Worm (Caenorhabditis elegans) whole organism, late embryonic: ENCODE measurements around the gene lgc-47.

ENCODE experiments used
- F13H6.1 ChIP-seq: sonication (generic microtip); optimal IDR thresholded peaks from 2 replicates; lab custom pipeline; 2016; ENCODE audit warnings: missing genetic modification characterization, missing compliant biosample characterization
- T23F11.4 ChIP-seq: fragments of 200-800 bp; sonication (Bioruptor generic); optimal IDR thresholded peaks from 2 replicates; lab custom pipeline; 2018; ENCODE audit warnings: mild to moderate bottlenecking, missing genetic modification characterization, missing compliant biosample characterization
- ama-1 ChIP-seq: fragments of 150-350 bp; optimal IDR thresholded peaks from 2 replicates; lab custom pipeline; 2014
- ceh-22 ChIP-seq: sonication (generic microtip); optimal IDR thresholded peaks from 2 replicates; lab custom pipeline; 2017; ENCODE audit warnings: missing biosample characterization, missing genetic modification characterization
- ceh-24 ChIP-seq: sonication (generic microtip); optimal IDR thresholded peaks from 2 replicates; lab custom pipeline; 2016; ENCODE audit warnings: mild to moderate bottlenecking, missing genetic modification characterization, missing compliant biosample characterization
- ceh-30 ChIP-seq: fragments of 150-350 bp; optimal IDR thresholded peaks from 2 replicates; lab custom pipeline; 2014; ENCODE audit warnings: missing biosample characterization, missing genetic modification characterization
- che-1 ChIP-seq: sonication (generic microtip); optimal IDR thresholded peaks from 2 replicates; lab custom pipeline; 2016; ENCODE audit warnings: mild to moderate bottlenecking, missing genetic modification characterization, missing compliant biosample characterization
- dve-1 ChIP-seq: sonication (generic microtip); optimal IDR thresholded peaks from 2 replicates; lab custom pipeline; 2017; ENCODE audit warnings: antibody characterized with exemption, mild to moderate bottlenecking, missing genetic modification characterization, missing compliant biosample characterization
- hlh-13 ChIP-seq: fragments of 200-800 bp; sonication (Bioruptor generic); optimal IDR thresholded peaks from 2 replicates; lab custom pipeline; 2018; ENCODE audit warnings: mild to moderate bottlenecking, missing genetic modification characterization, missing compliant biosample characterization
- hlh-6 ChIP-seq: sonication (generic microtip); optimal IDR thresholded peaks from 2 replicates; lab custom pipeline; 2016; ENCODE audit warnings: missing genotype, missing genetic modification characterization, missing compliant biosample characterization
- pag-3 ChIP-seq: sonication (generic microtip); optimal IDR thresholded peaks from 2 replicates; lab custom pipeline; 2016; ENCODE audit warnings: missing compliant biosample characterization, missing genetic modification characterization, borderline replicate concordance
- sox-4 ChIP-seq: sonication (generic microtip); optimal IDR thresholded peaks from 2 replicates; lab custom pipeline; 2017; ENCODE audit warnings: mild to moderate bottlenecking, missing genetic modification characterization, inconsistent platforms, missing compliant biosample characterization
- unc-86 ChIP-seq: sonication (generic microtip); optimal IDR thresholded peaks from 2 replicates; lab custom pipeline; 2016; ENCODE audit warnings: missing genetic modification characterization, missing compliant biosample characterization

DNA sequence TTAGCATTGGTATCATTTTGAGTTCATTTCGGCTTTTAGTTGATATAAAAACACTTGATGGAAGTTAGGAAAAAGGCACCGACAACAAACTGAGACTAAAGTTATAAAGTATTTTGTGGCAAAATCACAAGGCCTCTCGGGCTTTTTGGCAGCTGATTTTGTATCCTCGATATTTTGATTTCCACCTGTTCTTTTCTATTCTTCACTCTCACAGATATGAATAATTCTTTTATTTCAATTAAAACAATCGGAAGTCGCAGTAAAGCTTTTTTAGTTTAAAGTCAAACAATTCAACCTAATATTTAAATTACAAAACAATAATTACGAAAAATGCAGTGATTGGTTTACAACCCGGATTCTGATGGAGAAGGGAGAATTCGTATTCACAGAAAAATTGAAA is 46.2 kb downstream of the lgc-47 start, which contains the start of gene T09B9.3:
- TF ChIP-seq ceh-30, result no peak
- no peak for TF ChIP-seq unc-86
- no peak for TF ChIP-seq ceh-22 (tag; lab: Kevin White, UChicago)
- TF ChIP-seq hlh-13 (GFP tag; lab: Kevin White, UChicago), result no peak
- no peak for TF ChIP-seq F13H6.1
- no peak for TF ChIP-seq pag-3 (tag; lab: Kevin White, UChicago)
- TF ChIP-seq T23F11.4 (GFP tag; lab: Kevin White, UChicago), result no peak
- no peak for TF ChIP-seq ama-1 (lab: Kevin White, UChicago)
- no peak for TF ChIP-seq dve-1 (tag; lab: Kevin White, UChicago)
- TF ChIP-seq che-1 (tag; lab: Kevin White, UChicago), result no peak
- no peak for TF ChIP-seq sox-4 (tag; lab: Kevin White, UChicago)
- TF ChIP-seq ceh-24, result no peak
- TF ChIP-seq hlh-6 (tag; lab: Kevin White, UChicago), result no peak
